Fruit fly (Drosophila melanogaster) whole organism, embryonic: Measurements from ENCODE around the gene IleRS-m.

Source experiments
- ATbp ChIP-seq: fragments of 200-800 bp; sonication (Bioruptor generic); optimal IDR thresholded peaks from 2 replicates; lab custom pipeline; 2017; ENCODE audit warnings: missing biosample characterization, mild to moderate bottlenecking, missing genetic modification characterization, missing genetic modification reagents
- Bdp1 ChIP-seq: fragments of 200-800 bp; sonication (Bioruptor generic); optimal IDR thresholded peaks from 3 replicates; lab custom pipeline; 2016; ENCODE audit warnings: missing biosample characterization, missing genetic modification characterization
- CG10274 ChIP-seq: fragments of 200-800 bp; sonication (Bioruptor generic); optimal IDR thresholded peaks from 3 replicates; lab custom pipeline; 2017; ENCODE audit warnings: missing biosample characterization, mild to moderate bottlenecking, missing genetic modification characterization
- CG10565 ChIP-seq: fragments of 200-800 bp; sonication (Bioruptor generic); optimal IDR thresholded peaks from 3 replicates; lab custom pipeline; 2016; ENCODE audit warnings: missing biosample characterization, mild to moderate bottlenecking, missing genetic modification characterization
- CG10959 ChIP-seq: fragments of 200-800 bp; sonication (Bioruptor generic); IDR thresholded peaks from 2 replicates; pipeline ENCODE4 v1.3.6; 2022; ENCODE audit warnings: missing biosample characterization, missing genetic modification characterization
- CG11696 ChIP-seq: fragments of 200-800 bp; sonication (Bioruptor generic); IDR thresholded peaks from 2 replicates; pipeline ENCODE4 v1.3.6; 2022; ENCODE audit warnings: missing biosample characterization, missing genetic modification characterization
- CG12071 ChIP-seq: fragments of 200-800 bp; sonication (Bioruptor generic); optimal IDR thresholded peaks from 3 replicates; lab custom pipeline; 2018; ENCODE audit warnings: missing biosample characterization, mild to moderate bottlenecking, missing genetic modification characterization
- CG1233 ChIP-seq: fragments of 200-800 bp; sonication (Bioruptor generic); optimal IDR thresholded peaks from 4 replicates; lab custom pipeline; 2018; ENCODE audit warnings: missing biosample characterization, mild to moderate bottlenecking, missing genetic modification characterization
- CG13296 ChIP-seq: fragments of 200-800 bp; sonication (Bioruptor generic); optimal IDR thresholded peaks from 3 replicates; lab custom pipeline; 2018; ENCODE audit warnings: missing biosample characterization, mild to moderate bottlenecking, missing genetic modification characterization
- CG14014 ChIP-seq: fragments of 200-800 bp; sonication (Bioruptor generic); IDR thresholded peaks from 2 replicates; pipeline ENCODE4 v1.3.6; 2022; ENCODE audit warnings: missing biosample characterization, missing genetic modification characterization
- CG14441 ChIP-seq: fragments of 200-800 bp; sonication (Bioruptor generic); IDR thresholded peaks from 2 replicates; pipeline ENCODE4 v1.3.6; 2022; ENCODE audit warnings: missing biosample characterization, missing genetic modification characterization
- CG15073 ChIP-seq: fragments of 200-800 bp; sonication (Bioruptor generic); optimal IDR thresholded peaks from 2 replicates; lab custom pipeline; 2016; ENCODE audit warnings: missing biosample characterization, missing genetic modification characterization
- CG1529 ChIP-seq: fragments of 200-800 bp; sonication (Bioruptor generic); optimal IDR thresholded peaks from 3 replicates; lab custom pipeline; 2018; ENCODE audit warnings: missing biosample characterization, missing genetic modification characterization
- CG17328 ChIP-seq: fragments of 200-800 bp; sonication (Bioruptor generic); IDR thresholded peaks from 2 replicates; pipeline ENCODE4 v1.3.6; 2022; ENCODE audit warnings: missing biosample characterization, missing genetic modification characterization
- CG17568 ChIP-seq: fragments of 200-800 bp; sonication (Bioruptor generic); optimal IDR thresholded peaks from 2 replicates; lab custom pipeline; 2018; ENCODE audit warnings: missing biosample characterization, mild to moderate bottlenecking, missing genetic modification characterization, moderate library complexity
- CG18764 ChIP-seq: fragments of 200-800 bp; sonication (Bioruptor generic); optimal IDR thresholded peaks from 3 replicates; lab custom pipeline; 2016; ENCODE audit warnings: missing biosample characterization, missing genetic modification characterization
- CG2199 ChIP-seq: fragments of 200-800 bp; sonication (Bioruptor generic); IDR thresholded peaks from 3 replicates; pipeline ENCODE4 v1.3.6; 2022; ENCODE audit warnings: missing biosample characterization, missing genetic modification characterization
- CG32532 ChIP-seq: fragments of 200-800 bp; sonication (Bioruptor generic); IDR thresholded peaks from 2 replicates; pipeline ENCODE4 v1.3.6; 2022; ENCODE audit warnings: missing biosample characterization, missing genetic modification characterization
- CG4360 ChIP-seq: fragments of 200-800 bp; sonication (Bioruptor generic); IDR thresholded peaks from 2 replicates; pipeline ENCODE4 v1.3.6; 2022; ENCODE audit warnings: missing biosample characterization, missing genetic modification characterization
- CG6813 ChIP-seq: fragments of 200-800 bp; sonication (Bioruptor generic); optimal IDR thresholded peaks from 2 replicates; lab custom pipeline; 2017; ENCODE audit warnings: missing biosample characterization, missing genetic modification characterization, mild to moderate bottlenecking, moderate library complexity, missing genetic modification reagents
- CG6854 ChIP-seq: fragments of 200-800 bp; sonication (Bioruptor generic); optimal IDR thresholded peaks from 3 replicates; lab custom pipeline; 2017; ENCODE audit warnings: missing biosample characterization, mild to moderate bottlenecking, missing genetic modification characterization
- CG8281 ChIP-seq: fragments of 200-800 bp; sonication (Bioruptor generic); optimal IDR thresholded peaks from 2 replicates; lab custom pipeline; 2018; ENCODE audit warnings: missing biosample characterization, mild to moderate bottlenecking, missing genetic modification characterization, moderate library complexity
- Dad ChIP-seq: fragments of 200-800 bp; sonication (Bioruptor generic); optimal IDR thresholded peaks from 3 replicates; lab custom pipeline; 2016; ENCODE audit warnings: missing biosample characterization, missing genetic modification characterization
- Ets65A ChIP-seq: fragments of 200-800 bp; sonication (Bioruptor generic); peaks from one replicate; lab custom pipeline; 2016; ENCODE audit warnings: missing biosample characterization, missing genetic modification characterization
- GATAe ChIP-seq: fragments of 200-800 bp; sonication (Bioruptor generic); conservative IDR thresholded peaks from 2 replicates; pipeline ENCODE4 v1.3.6; 2022; ENCODE audit warnings: missing biosample characterization, missing genetic modification characterization
- HHEX ChIP-seq: fragments of 200-800 bp; sonication (Bioruptor generic); optimal IDR thresholded peaks from 3 replicates; lab custom pipeline; 2017; ENCODE audit warnings: missing biosample characterization, mild to moderate bottlenecking, missing genetic modification characterization, missing genetic modification reagents
- HLH3B ChIP-seq: fragments of 200-800 bp; sonication (Bioruptor generic); IDR thresholded peaks from 2 replicates; pipeline ENCODE4 v1.3.6; 2022; ENCODE audit warnings: missing biosample characterization, missing genetic modification characterization
- Hr39 ChIP-seq: fragments of >200 bp; optimal IDR thresholded peaks from 2 replicates; lab custom pipeline; 2017
- Meics ChIP-seq: fragments of 200-800 bp; sonication (Bioruptor generic); optimal IDR thresholded peaks from 2 replicates; lab custom pipeline; 2017; ENCODE audit warnings: missing biosample characterization, mild to moderate bottlenecking, missing genetic modification characterization
- Oaz ChIP-seq: fragments of 200-800 bp; sonication (Bioruptor generic); IDR thresholded peaks from 2 replicates; pipeline ENCODE4 v1.3.6; 2022; ENCODE audit warnings: missing biosample characterization, missing genetic modification characterization
- Ptx1 ChIP-seq: fragments of 200-800 bp; sonication (Bioruptor generic); IDR thresholded peaks from 2 replicates; pipeline ENCODE4 v1.3.6; 2022; ENCODE audit warnings: missing biosample characterization, missing genetic modification characterization
- Side ChIP-seq: fragments of 200-800 bp; sonication (Bioruptor generic); optimal IDR thresholded peaks from 2 replicates; lab custom pipeline; 2016; ENCODE audit warnings: missing biosample characterization, missing genetic modification characterization
- Sox100B ChIP-seq: fragments of 200-800 bp; sonication (Bioruptor generic); optimal IDR thresholded peaks from 3 replicates; lab custom pipeline; 2018; ENCODE audit warnings: missing biosample characterization, mild to moderate bottlenecking, missing genetic modification characterization
- Tbp ChIP-seq: fragments of >200 bp; optimal IDR thresholded peaks from 2 replicates; lab custom pipeline; 2018; ENCODE audit warnings: missing biosample characterization, missing genetic modification characterization
- YL-1 ChIP-seq: fragments of 200-800 bp; sonication (Bioruptor generic); optimal IDR thresholded peaks from 3 replicates; lab custom pipeline; 2017; ENCODE audit warnings: missing biosample characterization, mild to moderate bottlenecking, missing genetic modification characterization
- al ChIP-seq: fragments of 200-800 bp; sonication (Bioruptor generic); IDR thresholded peaks from 2 replicates; pipeline ENCODE4 v1.3.6; 2022; ENCODE audit warnings: missing biosample characterization, missing genetic modification characterization
- da ChIP-seq: fragments of 200-800 bp; sonication (Bioruptor generic); optimal IDR thresholded peaks from 2 replicates; lab custom pipeline; 2016; ENCODE audit warnings: missing biosample characterization, missing genetic modification characterization
- esg ChIP-seq: fragments of 200-800 bp; sonication (Bioruptor generic); conservative IDR thresholded peaks from 2 replicates; pipeline ENCODE4 v1.3.6; 2022; ENCODE audit warnings: missing biosample characterization, missing genetic modification characterization
- exex ChIP-seq: fragments of 200-800 bp; sonication (Bioruptor generic); optimal IDR thresholded peaks from 4 replicates; lab custom pipeline; 2018; ENCODE audit warnings: missing biosample characterization, mild to moderate bottlenecking, missing genetic modification characterization, moderate library complexity
- jumu ChIP-seq: fragments of 200-800 bp; sonication (Bioruptor generic); optimal IDR thresholded peaks from 3 replicates; lab custom pipeline; 2016; ENCODE audit warnings: missing biosample characterization, missing genetic modification characterization
- pum ChIP-seq: fragments of 200-800 bp; sonication (Bioruptor generic); optimal IDR thresholded peaks from 2 replicates; lab custom pipeline; 2016; ENCODE audit warnings: missing biosample characterization, missing genetic modification characterization
- repo ChIP-seq: fragments of 200-800 bp; sonication (Bioruptor generic); optimal IDR thresholded peaks from 2 replicates; lab custom pipeline; 2016; ENCODE audit warnings: missing biosample characterization, missing genetic modification characterization
- row ChIP-seq: fragments of 200-800 bp; sonication (Bioruptor generic); IDR thresholded peaks from 3 replicates; pipeline ENCODE4 v1.3.6; 2022; ENCODE audit warnings: missing biosample characterization, missing genetic modification characterization
- seq ChIP-seq: fragments of 200-800 bp; sonication (Bioruptor generic); IDR thresholded peaks from 2 replicates; pipeline ENCODE4 v1.3.6; 2022; ENCODE audit warnings: missing biosample characterization, missing genetic modification characterization
- sima ChIP-seq: fragments of 200-800 bp; sonication (Bioruptor generic); optimal IDR thresholded peaks from 2 replicates; lab custom pipeline; 2016; ENCODE audit warnings: missing biosample characterization, missing genetic modification characterization
- sisA ChIP-seq: fragments of 200-800 bp; sonication (Bioruptor generic); IDR thresholded peaks from 2 replicates; pipeline ENCODE4 v1.3.6; 2022; ENCODE audit warnings: missing biosample characterization, missing genetic modification characterization
- sqz ChIP-seq: fragments of 200-800 bp; sonication (Bioruptor generic); optimal IDR thresholded peaks from 3 replicates; lab custom pipeline; 2018; ENCODE audit warnings: missing biosample characterization, mild to moderate bottlenecking, missing genetic modification characterization
- sr ChIP-seq: fragments of 200-800 bp; sonication (Bioruptor generic); IDR thresholded peaks from 3 replicates; pipeline ENCODE4 v1.3.6; 2022; ENCODE audit warnings: missing biosample characterization, missing genetic modification characterization
- tll ChIP-seq, 2 experiments: fragments of 200-800 bp in 1 of 2; fragments of >200 bp in 1 of 2; sonication (Bioruptor generic) in 1 of 2; optimal IDR thresholded peaks; 2 replicates each; lab custom pipeline; 2017 to 2019; ENCODE audit warnings: missing biosample characterization in 2 of 2, missing genetic modification characterization in 2 of 2, mild to moderate bottlenecking in 1 of 2, moderate library complexity in 1 of 2
- unc-4 ChIP-seq: fragments of 200-800 bp; sonication (Bioruptor generic); IDR thresholded peaks from 2 replicates; pipeline ENCODE4 v1.3.6; 2022; ENCODE audit warnings: missing biosample characterization, missing genetic modification characterization; ENCODE audit not compliant: partially characterized antibody
- wor ChIP-seq: fragments of 200-800 bp; sonication (Bioruptor generic); IDR thresholded peaks from 2 replicates; pipeline ENCODE4 v1.3.6; 2022; ENCODE audit warnings: missing biosample characterization, missing genetic modification characterization

IleRS-m gene

dm6 chr3L:16052145-16053025, 47.7 kb upstream of the IleRS-m start (continued):
- TF ChIP-seq al (GFP tag; lab: Robert Waterston, UW), result no peak
- TF ChIP-seq CG14441, result no peak
- no peak for TF ChIP-seq Tbp (GFP tag; lab: Kevin White, UChicago)
- no peak for TF ChIP-seq Dad (GFP tag; lab: Kevin White, UChicago)
- TF ChIP-seq HHEX, result no peak
- TF ChIP-seq sima, result no peak
- no peak for TF ChIP-seq HLH3B (GFP tag; lab: Robert Waterston, UW)
- TF ChIP-seq CG12071 (GFP tag; lab: Kevin White, UChicago), result no peak
- TF ChIP-seq sr (GFP tag; lab: Robert Waterston, UW), result no peak
- peak; percentile 91 for TF ChIP-seq sqz (GFP tag; lab: Kevin White, UChicago)
- no peak for TF ChIP-seq repo
- TF ChIP-seq da, result no peak
- TF ChIP-seq CG10274 (GFP tag; lab: Kevin White, UChicago), result no peak
- TF ChIP-seq GATAe (GFP tag; lab: Robert Waterston, UW), result peak; percentile 17; the same call in 1 of the 2 replicates
- no peak for TF ChIP-seq CG1233 (GFP tag; lab: Kevin White, UChicago)
- no peak for TF ChIP-seq CG32532 (GFP tag; lab: Robert Waterston, UW)
- no peak for TF ChIP-seq Side
- no peak for TF ChIP-seq Oaz (GFP tag; lab: Robert Waterston, UW)
- TF ChIP-seq pum (GFP tag; lab: Kevin White, UChicago), result no peak

- TF ChIP-seq Hr39 (lab: Kevin White, UChicago) (peak; percentile 88), esg (no peak), unc-4 (GFP tag; lab: Robert Waterston, UW) (no peak), jumu (no peak), CG4360 (GFP tag; lab: Robert Waterston, UW) (peak; percentile 12; the same call in 1 of the 2 replicates), CG15073 (GFP tag; lab: Kevin White, UChicago) (no peak), Sox100B (no peak), CG11696 (no peak), CG2199 (no peak), Meics (no peak), CG10565 (GFP tag; lab: Kevin White, UChicago) (no peak), YL-1 (GFP tag; lab: Kevin White, UChicago) (no peak), CG10959 (GFP tag; lab: Robert Waterston, UW) (no peak), tll (GFP tag; optimal IDR thresholded peaks at IDR 0.05; lab: Kevin White, UChicago) (no peak), CG1529 (GFP tag; lab: Kevin White, UChicago) (no peak), CG18764 (GFP tag; lab: Kevin White, UChicago) (no peak), exex (peak; percentile 56), row (GFP tag; lab: Robert Waterston, UW) (no peak), Bdp1 (no peak), CG14014 (GFP tag; lab: Robert Waterston, UW) (0 out of 2 replicates have a peak, but pooled peaks have one; percentile 6), ATbp (GFP tag; lab: Kevin White, UChicago) (no peak), CG17328 (no peak), CG13296 (GFP tag; lab: Kevin White, UChicago) (no peak), CG6813 (GFP tag; lab: Kevin White, UChicago) (no peak), Ptx1 (GFP tag; lab: Robert Waterston, UW) (no peak), Ets65A (GFP tag; lab: Kevin White, UChicago) (no peak), sisA (GFP tag; lab: Robert Waterston, UW) (no peak), CG8281 (tag; lab: Kevin White, UChicago) (no peak), CG17568 (GFP tag; lab: Kevin White, UChicago) (no peak), seq (GFP tag; lab: Robert Waterston, UW) (no peak), wor (GFP tag; lab: Robert Waterston, UW) (no peak), CG6854 (no peak)
These were observed 47.0 kb upstream of the IleRS-m start for dm6 chr3L:16053026-16053556.
